Worm (Caenorhabditis elegans) whole organism, young adult: ENCODE data around the gene egl-10.

Experiments
- B0019.2 ChIP-seq: fragments of 200-800 bp; sonication (Bioruptor generic); conservative IDR thresholded peaks from 2 replicates; pipeline ENCODE4 v1.3.6; 2022; ENCODE audit warnings: missing genetic modification reagents, missing genetic modification characterization, missing compliant biosample characterization
- B0261.1 ChIP-seq: sonication (generic microtip); optimal IDR thresholded peaks from 2 replicates; lab custom pipeline; 2016; ENCODE audit warnings: mild to moderate bottlenecking, missing genetic modification characterization, moderate library complexity, missing compliant biosample characterization
- C17E4.6 ChIP-seq: fragments of 200-800 bp; sonication (Bioruptor generic); IDR thresholded peaks from 2 replicates; pipeline ENCODE4 v1.3.6; 2022; ENCODE audit warnings: missing genetic modification reagents, missing genetic modification characterization, missing compliant biosample characterization
- F33H1.4 ChIP-seq: fragments of 200-800 bp; sonication (Bioruptor generic); IDR thresholded peaks from 2 replicates; pipeline ENCODE4 v1.3.6; 2022; ENCODE audit warnings: missing genetic modification reagents, missing genetic modification characterization, missing compliant biosample characterization
- F37B4.10 ChIP-seq: fragments of 200-800 bp; sonication (Bioruptor generic); IDR thresholded peaks from 2 replicates; pipeline ENCODE4 v1.3.6; 2022; ENCODE audit warnings: missing genetic modification characterization, missing compliant biosample characterization
- F57C9.4 ChIP-seq: sonication (generic microtip); optimal IDR thresholded peaks from 2 replicates; lab custom pipeline; 2017; ENCODE audit warnings: mild to moderate bottlenecking, missing genetic modification characterization, missing compliant biosample characterization
- T26A5.8 ChIP-seq: sonication (generic microtip); optimal IDR thresholded peaks from 2 replicates; lab custom pipeline; 2016; ENCODE audit warnings: missing genetic modification characterization, missing compliant biosample characterization
- Y56A3A.18 ChIP-seq: fragments of 200-800 bp; sonication (Bioruptor generic); IDR thresholded peaks from 2 replicates; pipeline ENCODE4 v1.3.6; 2022; ENCODE audit warnings: missing genetic modification reagents, missing genetic modification characterization, missing compliant biosample characterization
- Y95B8A.8 ChIP-seq: fragments of 200-800 bp; sonication (Bioruptor generic); IDR thresholded peaks from 2 replicates; pipeline ENCODE4 v1.3.6; 2022; ENCODE audit warnings: missing genetic modification reagents, missing genetic modification characterization, missing compliant biosample characterization
- aptf-2 ChIP-seq: fragments of 200-800 bp; sonication (Bioruptor generic); conservative IDR thresholded peaks from 2 replicates; pipeline ENCODE4 v1.3.6; 2022; ENCODE audit warnings: missing genetic modification reagents, missing genetic modification characterization, missing compliant biosample characterization
- atf-7 ChIP-seq: sonication (generic microtip); optimal IDR thresholded peaks from 2 replicates; lab custom pipeline; 2017; ENCODE audit warnings: mild to moderate bottlenecking, missing genetic modification characterization, missing compliant biosample characterization
- attf-5 ChIP-seq: fragments of 200-800 bp; sonication (Bioruptor generic); optimal IDR thresholded peaks from 2 replicates; lab custom pipeline; 2018; ENCODE audit warnings: mild to moderate bottlenecking, missing genetic modification characterization, missing compliant biosample characterization
- cebp-1 ChIP-seq, 2 experiments: fragments of 200-800 bp in 1 of 2; sonication (Bioruptor generic) in 1 of 2; sonication (generic microtip) in 1 of 2; IDR thresholded peaks in 1 of 2; optimal IDR thresholded peaks in 1 of 2; 2 replicates each; pipeline versions ENCODE4 v1.3.6 to Lab custom; 2017 to 2022; ENCODE audit warnings: missing compliant biosample characterization in 2 of 2, missing genetic modification characterization in 2 of 2, mild to moderate bottlenecking in 1 of 2, missing genetic modification reagents in 1 of 2, moderate library complexity in 1 of 2
- ceh-100 ChIP-seq: fragments of 200-800 bp; sonication (Bioruptor generic); IDR thresholded peaks from 2 replicates; pipeline ENCODE4 v1.3.6; 2022; ENCODE audit warnings: missing genetic modification reagents, missing genetic modification characterization, missing compliant biosample characterization
- ceh-27 ChIP-seq: fragments of 200-800 bp; sonication (Bioruptor generic); optimal IDR thresholded peaks from 2 replicates; lab custom pipeline; 2018; ENCODE audit warnings: mild to moderate bottlenecking, missing genetic modification characterization, moderate library complexity, missing compliant biosample characterization
- ceh-40 ChIP-seq: fragments of 200-800 bp; sonication (Bioruptor generic); IDR thresholded peaks from 2 replicates; pipeline ENCODE4 v1.3.6; 2022; ENCODE audit warnings: missing genetic modification characterization, missing compliant biosample characterization
- chd-7 ChIP-seq: sonication (generic microtip); optimal IDR thresholded peaks from 2 replicates; lab custom pipeline; 2016; ENCODE audit warnings: mild to moderate bottlenecking, missing genetic modification characterization, moderate library complexity, missing compliant biosample characterization
- die-1 ChIP-seq: sonication (generic microtip); optimal IDR thresholded peaks from 2 replicates; lab custom pipeline; 2016; ENCODE audit warnings: missing genotype, mild to moderate bottlenecking, missing genetic modification characterization, missing compliant biosample characterization
- dox-1 ChIP-seq: fragments of 200-800 bp; sonication (Bioruptor generic); IDR thresholded peaks from 2 replicates; pipeline ENCODE4 v1.3.6; 2022; ENCODE audit warnings: missing genetic modification reagents, missing genetic modification characterization, missing compliant biosample characterization
- efl-1 ChIP-seq: fragments of 150-350 bp; optimal IDR thresholded peaks from 2 replicates; lab custom pipeline; 2014; ENCODE audit warnings: missing biosample characterization, missing genetic modification reagents, missing genetic modification characterization
- egrh-3 ChIP-seq: fragments of 200-800 bp; sonication (Bioruptor generic); IDR thresholded peaks from 2 replicates; pipeline ENCODE4 v1.3.6; 2022; ENCODE audit warnings: missing genetic modification reagents, missing genetic modification characterization, missing compliant biosample characterization
- hlh-12 ChIP-seq: sonication (generic microtip); optimal IDR thresholded peaks from 2 replicates; lab custom pipeline; 2016; ENCODE audit warnings: missing genetic modification characterization, missing compliant biosample characterization
- hlh-26 ChIP-seq: fragments of 200-800 bp; sonication (Bioruptor generic); conservative IDR thresholded peaks from 2 replicates; pipeline ENCODE4 v1.3.6; 2022; ENCODE audit warnings: missing genetic modification reagents, missing genetic modification characterization, missing compliant biosample characterization
- hmg-20 ChIP-seq: fragments of 200-800 bp; sonication (Bioruptor generic); IDR thresholded peaks from 2 replicates; pipeline ENCODE4 v1.3.6; 2022; ENCODE audit warnings: missing genetic modification reagents, missing genetic modification characterization, missing compliant biosample characterization
- let-607 ChIP-seq, 2 experiments: fragments of 200-800 bp in 1 of 2; sonication (Bioruptor generic) in 1 of 2; sonication (generic microtip) in 1 of 2; optimal IDR thresholded peaks; 2 replicates each; lab custom pipeline; 2016 to 2018; ENCODE audit warnings: mild to moderate bottlenecking in 2 of 2, missing compliant biosample characterization in 2 of 2, missing genetic modification characterization in 2 of 2, moderate library complexity in 2 of 2, missing genotype in 1 of 2
- lin-26 ChIP-seq: fragments of 200-800 bp; sonication (Bioruptor generic); IDR thresholded peaks from 2 replicates; pipeline ENCODE4 v1.3.6; 2022; ENCODE audit warnings: missing genetic modification reagents, missing genetic modification characterization, missing compliant biosample characterization
- lin-35 ChIP-seq, 3 experiments: fragments of 150-350 bp in 2 of 3; sonication (generic microtip) in 1 of 3; optimal IDR thresholded peaks; 2 replicates each; lab custom pipeline; 2014 to 2018; ENCODE audit warnings: missing biosample characterization in 3 of 3, missing genetic modification characterization in 3 of 3, missing genetic modification reagents in 3 of 3
- lin-40 ChIP-seq: sonication (generic microtip); optimal IDR thresholded peaks from 2 replicates; lab custom pipeline; 2016; ENCODE audit warnings: missing genetic modification characterization, mild to moderate bottlenecking, missing compliant biosample characterization, missing genotype, missing genetic modification reagents
- lin-54 ChIP-seq: fragments of 200-800 bp; sonication (Bioruptor generic); optimal IDR thresholded peaks from 2 replicates; lab custom pipeline; 2018; ENCODE audit warnings: mild to moderate bottlenecking, missing genetic modification characterization, missing compliant biosample characterization
- madf-3 ChIP-seq: fragments of 200-800 bp; sonication (Bioruptor generic); IDR thresholded peaks from 2 replicates; pipeline ENCODE4 v1.3.6; 2022; ENCODE audit warnings: missing genetic modification reagents, missing genetic modification characterization, missing compliant biosample characterization
- madf-6 ChIP-seq: fragments of 200-800 bp; sonication (Bioruptor generic); IDR thresholded peaks from 2 replicates; pipeline ENCODE4 v1.3.6; 2022; ENCODE audit warnings: missing genetic modification reagents, missing genetic modification characterization, missing compliant biosample characterization
- mes-4 ChIP-seq: sonication (generic microtip); optimal IDR thresholded peaks from 2 replicates; lab custom pipeline; 2016; ENCODE audit warnings: missing genotype, missing genetic modification characterization, missing compliant biosample characterization
- nhr-120 ChIP-seq: fragments of 200-800 bp; sonication (Bioruptor generic); IDR thresholded peaks from 2 replicates; pipeline ENCODE4 v1.3.6; 2022; ENCODE audit warnings: missing genetic modification characterization, missing compliant biosample characterization
- nhr-80 ChIP-seq: sonication (generic microtip); optimal IDR thresholded peaks from 2 replicates; lab custom pipeline; 2016; ENCODE audit warnings: missing genetic modification characterization, missing compliant biosample characterization
- rcor-1 ChIP-seq: fragments of 200-800 bp; sonication (Bioruptor generic); IDR thresholded peaks from 2 replicates; pipeline ENCODE4 v1.3.6; 2022; ENCODE audit warnings: missing genetic modification reagents, missing genetic modification characterization, missing compliant biosample characterization
- rpc-1 ChIP-seq, 2 experiments: fragments of 150-350 bp in 1 of 2; sonication (generic microtip) in 1 of 2; optimal IDR thresholded peaks; 2 replicates each; lab custom pipeline; 2014 to 2018; ENCODE audit warnings: missing biosample characterization in 1 of 2, missing genetic modification characterization in 1 of 2, missing genetic modification reagents in 1 of 2, missing genotype in 1 of 2
- sea-2 ChIP-seq: fragments of 200-800 bp; sonication (Bioruptor generic); IDR thresholded peaks from 2 replicates; pipeline ENCODE4 v1.3.6; 2022; ENCODE audit warnings: missing genetic modification characterization, missing compliant biosample characterization
- snpc-1.3 ChIP-seq: sonication (generic microtip); optimal IDR thresholded peaks from 2 replicates; lab custom pipeline; 2017; ENCODE audit warnings: missing genetic modification characterization, mild to moderate bottlenecking, missing compliant biosample characterization, antibody characterized with exemption, moderate library complexity, missing genotype, missing genetic modification reagents; ENCODE audit not compliant: insufficient read depth
- snpc-3.4 ChIP-seq: sonication (generic microtip); optimal IDR thresholded peaks from 2 replicates; lab custom pipeline; 2017; ENCODE audit warnings: missing genetic modification characterization, mild to moderate bottlenecking, missing compliant biosample characterization, antibody characterized with exemption, moderate library complexity, missing genotype, missing genetic modification reagents
- somi-1 ChIP-seq: fragments of 200-800 bp; sonication (Bioruptor generic); optimal IDR thresholded peaks from 2 replicates; lab custom pipeline; 2018; ENCODE audit warnings: mild to moderate bottlenecking, missing genetic modification characterization, missing compliant biosample characterization
- zim-3 ChIP-seq: sonication (generic microtip); optimal IDR thresholded peaks from 2 replicates; lab custom pipeline; 2017; ENCODE audit warnings: mild to moderate bottlenecking, missing genetic modification characterization, moderate library complexity, missing compliant biosample characterization
- ztf-22 ChIP-seq: fragments of 200-800 bp; sonication (Bioruptor generic); optimal IDR thresholded peaks from 2 replicates; lab custom pipeline; 2018; ENCODE audit warnings: mild to moderate bottlenecking, missing genetic modification characterization, moderate library complexity, missing compliant biosample characterization
- ztf-25 ChIP-seq: fragments of 200-800 bp; sonication (Bioruptor generic); IDR thresholded peaks from 2 replicates; pipeline ENCODE4 v1.3.6; 2022; ENCODE audit warnings: missing genetic modification reagents, missing genetic modification characterization, missing compliant biosample characterization
- ztf-26 ChIP-seq: sonication (generic microtip); optimal IDR thresholded peaks from 2 replicates; lab custom pipeline; 2017; ENCODE audit warnings: missing genetic modification characterization, missing compliant biosample characterization
- ztf-6 ChIP-seq: fragments of 200-800 bp; sonication (Bioruptor generic); IDR thresholded peaks from 2 replicates; pipeline ENCODE4 v1.3.6; 2022; ENCODE audit warnings: missing genetic modification reagents, missing genetic modification characterization, missing compliant biosample characterization

Gene egl-10

DNA sequence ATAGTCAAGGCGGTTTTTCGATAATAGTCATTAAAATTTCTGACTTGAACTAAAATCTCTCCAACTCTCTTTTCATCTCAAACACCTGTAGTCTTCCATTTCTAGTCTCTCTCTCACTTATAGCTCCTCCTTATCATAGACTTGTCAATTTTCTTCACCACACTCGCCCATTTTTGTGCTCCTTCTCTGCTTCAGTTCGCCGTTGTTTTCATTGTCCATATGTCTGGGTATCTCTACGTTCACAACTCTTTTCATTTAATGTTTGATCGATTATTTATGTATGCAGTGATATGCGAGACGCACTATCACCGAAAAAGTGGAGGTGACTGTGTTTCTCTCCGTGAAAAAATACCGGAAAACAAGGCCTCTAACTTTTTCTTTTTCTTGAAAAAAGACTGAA, 4.9 kb upstream of the egl-10 start:
- peak; percentile 98 for TF ChIP-seq nhr-80 (tag; lab: Kevin White, UChicago)
- peak in 1 of 2 experiments; percentile 3 for TF ChIP-seq let-607 (tag; optimal IDR thresholded peaks at IDR 0.05; lab: Kevin White, UChicago)
- TF ChIP-seq hlh-26 (GFP tag; lab: Robert Waterston, UW) = no peak
- TF ChIP-seq lin-54 = no peak
- peak; percentile 45; the same call in 1 of the 2 replicates for TF ChIP-seq dox-1 (GFP tag; lab: Robert Waterston, UW)
- no peak for TF ChIP-seq rcor-1 (GFP tag; lab: Robert Waterston, UW)
- TF ChIP-seq attf-5 (GFP tag; lab: Kevin White, UChicago) = peak; percentile 19
- no peak for TF ChIP-seq Y95B8A.8
- TF ChIP-seq hmg-20 (GFP tag; lab: Robert Waterston, UW) = no peak
- TF ChIP-seq cebp-1 (GFP tag; IDR thresholded peaks at IDR 0.05; lab: Robert Waterston, UW) = no peak
- peak; percentile 22 for TF ChIP-seq cebp-1 (tag; optimal IDR thresholded peaks at IDR 0.05; lab: Kevin White, UChicago)
- no peak for TF ChIP-seq ztf-26 (tag; lab: Kevin White, UChicago)

ce11 chrV:12466653-12467052, 3.8 kb upstream of the egl-10 start:
- TF ChIP-seq madf-6 (GFP tag; lab: Robert Waterston, UW) (peak; percentile 22; the same call in 1 of the 2 replicates), efl-1 (no peak), chd-7 (tag; lab: Kevin White, UChicago) (no peak)

DNA sequence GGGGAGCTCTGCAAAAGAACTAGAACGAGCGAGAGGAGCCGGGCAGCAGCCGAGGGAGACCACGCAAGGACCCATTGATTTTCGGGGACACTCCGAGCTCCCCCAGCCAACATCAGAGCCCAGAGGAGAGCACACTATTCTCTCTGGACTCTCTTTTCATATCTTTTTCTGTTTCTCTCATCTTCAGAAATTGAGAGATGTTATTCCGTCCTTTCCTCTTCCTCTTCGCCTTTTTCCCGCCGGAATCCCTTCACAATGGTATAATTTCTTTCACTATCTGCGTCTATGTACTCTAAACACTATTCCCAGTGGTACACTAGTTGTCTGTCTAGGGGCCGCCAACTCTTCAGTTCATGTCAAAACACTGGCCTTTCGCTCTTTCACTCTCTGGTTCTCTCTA, 2.6 kb upstream of the egl-10 start:
- TF ChIP-seq egrh-3 (peak; percentile 82), Y56A3A.18 (GFP tag; lab: Robert Waterston, UW) (0 out of 2 replicates have a peak, but pooled peaks have one; percentile 25), nhr-120 (GFP tag; lab: Robert Waterston, UW) (no peak), snpc-1.3 (tag; lab: Kevin White, UChicago) (no peak), efl-1 (no peak), madf-3 (GFP tag; lab: Robert Waterston, UW) (no peak), F37B4.10 (no peak), ceh-100 (GFP tag; lab: Robert Waterston, UW) (no peak), lin-26 (no peak), Y95B8A.8 (no peak), hlh-12 (tag; lab: Kevin White, UChicago) (no peak), B0019.2 (GFP tag; lab: Robert Waterston, UW) (no peak), ztf-25 (GFP tag; lab: Robert Waterston, UW) (no peak), aptf-2 (GFP tag; lab: Robert Waterston, UW) (no peak), ceh-27 (peak; percentile 76), sea-2 (no peak), F57C9.4 (tag; lab: Kevin White, UChicago) (no peak), atf-7 (tag; lab: Kevin White, UChicago) (peak; percentile 48), mes-4 (no peak), lin-40 (tag; lab: Kevin White, UChicago) (peak; percentile 58), C17E4.6 (GFP tag; lab: Robert Waterston, UW) (no peak), T26A5.8 (tag; lab: Kevin White, UChicago) (no peak), lin-35 (GFP tag; optimal IDR thresholded peaks at IDR 0.05; lab: Kevin White, UChicago) (peak in 2 of 3 experiments; percentile 13 to 62), F33H1.4 (GFP tag; lab: Robert Waterston, UW) (0 out of 2 replicates have a peak, but pooled peaks have one; percentile 19), ztf-6 (no peak), rpc-1 (optimal IDR thresholded peaks at IDR 0.05; lab: Kevin White, UChicago) (no peak), rpc-1 (tag; optimal IDR thresholded peaks at IDR 0.05; lab: Kevin White, UChicago) (no peak), ceh-40 (no peak), snpc-3.4 (no peak), ztf-22 (GFP tag; lab: Kevin White, UChicago) (peak; percentile 0), die-1 (tag; lab: Kevin White, UChicago) (no peak), zim-3 (tag; lab: Kevin White, UChicago) (no peak), somi-1 (GFP tag; lab: Kevin White, UChicago) (peak; percentile 83), B0261.1 (tag; lab: Kevin White, UChicago) (no peak)
